Fruit fly (Drosophila melanogaster): ENCODE results near the gene fig.

DNA sequence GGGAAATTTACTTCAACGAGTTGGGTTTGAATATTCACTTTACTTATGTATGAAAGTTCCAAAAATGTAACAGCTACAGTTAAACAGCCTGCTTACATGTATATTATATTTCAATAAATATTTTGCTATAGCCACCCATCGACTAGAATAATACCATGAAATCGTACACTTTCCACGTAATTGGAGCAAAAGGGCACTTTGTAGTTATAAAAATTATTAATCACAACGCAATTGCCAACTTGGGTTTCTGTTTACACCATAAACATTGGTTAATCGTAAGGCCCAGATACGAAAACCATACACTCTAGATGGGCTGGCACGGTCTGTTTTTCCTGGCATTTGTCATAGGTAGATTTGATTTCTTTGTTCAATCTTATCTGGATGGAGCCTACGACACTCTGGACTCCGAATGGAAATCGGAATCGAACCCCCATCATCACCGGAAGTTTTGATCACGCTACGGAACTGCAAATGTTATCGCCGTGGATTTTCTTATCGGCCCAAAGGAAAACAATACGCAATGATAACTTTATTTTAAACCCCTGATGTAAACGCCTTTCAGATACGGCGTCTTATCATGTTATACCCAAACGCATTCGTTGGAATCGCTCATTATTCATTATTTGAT, at the start of gene fig:
- TF ChIP-seq jim (GFP tag; optimal IDR thresholded peaks at IDR 0.05) (no peak), Dfd (GFP tag; optimal IDR thresholded peaks at IDR 0.05) (no peak), Rel (GFP tag; optimal IDR thresholded peaks at IDR 0.05) (no peak), Rel (tag; optimal IDR thresholded peaks at IDR 0.05) (peak; percentile 63), Sp1 (GFP tag; optimal IDR thresholded peaks at IDR 0.05) (no peak)

Data from whole organism, wandering third instar larva.